Worm (Caenorhabditis elegans) whole organism, L4 larva: ENCODE results near the gene lgc-11.

ENCODE experiments used
- D1046.2 ChIP-seq: fragments of 200-800 bp; sonication (Bioruptor generic); IDR thresholded peaks from 2 replicates; pipeline ENCODE4 v1.3.6; 2022; ENCODE audit warnings: missing genetic modification characterization, missing compliant biosample characterization
- F44E2.7 ChIP-seq: fragments of 200-800 bp; sonication (Bioruptor generic); IDR thresholded peaks from 2 replicates; pipeline ENCODE4 v2.1.2; 2022; ENCODE audit warnings: missing genetic modification characterization, missing compliant biosample characterization
- R02D3.7 ChIP-seq: fragments of 150-350 bp; sonication (generic microtip); optimal IDR thresholded peaks from 3 replicates; lab custom pipeline; 2014; ENCODE audit warnings: missing biosample characterization, missing genetic modification characterization
- Y48G9A.11 ChIP-seq: fragments of 200-800 bp; sonication (Bioruptor generic); IDR thresholded peaks from 2 replicates; pipeline ENCODE4 v1.3.6; 2022; ENCODE audit warnings: missing genetic modification reagents, missing genetic modification characterization, missing compliant biosample characterization
- daf-16 ChIP-seq, 3 experiments: sonication (generic microtip); optimal IDR thresholded peaks; 2 replicates each; lab custom pipeline; 2016 to 2017; ENCODE audit warnings: missing genetic modification characterization in 3 of 3, missing genetic modification reagents in 3 of 3, mild to moderate bottlenecking in 2 of 3, missing compliant biosample characterization in 2 of 3, missing biosample characterization in 1 of 3, moderate library complexity in 1 of 3
- gei-8 ChIP-seq: fragments of 200-800 bp; sonication (Bioruptor generic); optimal IDR thresholded peaks from 2 replicates; lab custom pipeline; 2018; ENCODE audit warnings: mild to moderate bottlenecking, missing genetic modification characterization, missing compliant biosample characterization
- hif-1 ChIP-seq, 2 experiments: sonication (generic microtip); optimal IDR thresholded peaks; 2 replicates each; lab custom pipeline; 2016 to 2017; ENCODE audit warnings: missing compliant biosample characterization in 2 of 2, missing genetic modification characterization in 2 of 2, missing genetic modification reagents in 2 of 2, missing genotype in 2 of 2, mild to moderate bottlenecking in 1 of 2
- nhr-102 ChIP-seq: sonication (generic microtip); optimal IDR thresholded peaks from 2 replicates; lab custom pipeline; 2016; ENCODE audit warnings: mild to moderate bottlenecking, missing genetic modification characterization, moderate library complexity, missing compliant biosample characterization
- nhr-48 ChIP-seq: sonication (generic microtip); optimal IDR thresholded peaks from 2 replicates; lab custom pipeline; 2016; ENCODE audit warnings: mild to moderate bottlenecking, missing genetic modification characterization, missing compliant biosample characterization
- spr-3 ChIP-seq: fragments of 200-800 bp; sonication (Bioruptor generic); optimal IDR thresholded peaks from 2 replicates; lab custom pipeline; 2018; ENCODE audit warnings: mild to moderate bottlenecking, missing genetic modification characterization, missing compliant biosample characterization
- zfp-3 ChIP-seq: fragments of 200-800 bp; sonication (Bioruptor generic); conservative IDR thresholded peaks from 2 replicates; pipeline ENCODE4 v1.3.6; 2022; ENCODE audit warnings: missing genetic modification reagents, missing genetic modification characterization, missing compliant biosample characterization

The lgc-11 gene

DNA sequence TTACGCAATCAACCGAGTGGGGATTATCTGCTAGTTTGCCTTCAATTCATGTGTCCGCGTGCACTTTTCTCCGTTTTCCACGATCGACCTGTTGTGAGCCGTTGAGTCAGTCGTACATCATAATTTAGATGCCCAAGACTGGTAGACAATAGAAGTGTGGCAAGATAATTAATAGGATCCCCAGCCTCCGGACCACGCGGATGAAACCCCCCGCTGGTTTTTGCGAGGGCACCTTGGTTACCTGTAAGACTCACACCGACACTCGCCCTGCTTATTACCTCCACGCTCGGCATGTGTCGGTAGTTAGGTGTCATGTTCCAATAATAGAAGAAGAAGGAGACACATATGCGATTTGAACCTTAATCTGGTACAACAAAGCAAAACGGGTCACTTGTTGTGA lies 50.5 kb downstream of the lgc-11 start:
- TF ChIP-seq hif-1 (tag; optimal IDR thresholded peaks at IDR 0.05; lab: Kevin White, UChicago) (no peak), R02D3.7 (no peak), F44E2.7 (GFP tag; lab: Robert Waterston, UW) (no peak), zfp-3 (GFP tag; lab: Robert Waterston, UW) (no peak), nhr-102 (tag; lab: Kevin White, UChicago) (no peak), Y48G9A.11 (no peak), spr-3 (GFP tag; lab: Kevin White, UChicago) (no peak), D1046.2 (GFP tag; lab: Robert Waterston, UW) (no peak), nhr-48 (no peak), gei-8 (GFP tag; lab: Kevin White, UChicago) (no peak), daf-16 (GFP tag; optimal IDR thresholded peaks at IDR 0.05; lab: Kevin White, UChicago) (no peak), daf-16 (tag; optimal IDR thresholded peaks at IDR 0.05; lab: Kevin White, UChicago) (no peak)
